Worm (Caenorhabditis elegans): Measurements from ENCODE around the gene unc-130.
A peak's percentile ranks its signal among the peaks of the same experiment; 100 is the strongest.

unc-130 gene

DNA sequence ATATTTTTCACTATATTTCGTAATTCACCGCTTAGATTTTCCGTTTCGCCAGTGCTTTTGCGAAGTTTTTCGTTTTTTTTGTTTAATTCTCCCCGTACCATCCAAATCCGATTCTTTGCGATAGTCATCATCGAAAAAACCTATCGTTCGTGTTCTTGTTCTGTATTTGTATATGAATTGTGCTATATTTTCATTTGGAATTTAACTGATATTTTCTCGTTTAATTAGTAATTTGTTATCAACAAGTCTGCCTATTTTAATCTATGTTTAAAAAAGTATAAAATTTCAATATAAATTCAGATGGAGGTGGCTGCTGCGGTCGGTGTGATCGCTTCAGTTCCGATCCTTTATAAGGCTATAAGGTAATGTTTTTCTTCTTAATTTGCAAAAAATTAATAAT is 20.8 kb downstream of the unc-130 start, which contains the start of gene samp-1:
samp-1 (plus strand) TSS at position 301 of the 400 bp plus-strand sequence.
- no peak for TF ChIP-seq tbp1 (GFP tag; optimal IDR thresholded peaks at IDR 0.05)
- TF ChIP-seq snpc-1.3 (tag; optimal IDR thresholded peaks at IDR 0.05; ENCODE audit: insufficient read depth): peak; percentile 9
- peak; percentile 42; the same call in 1 of the 2 replicates for TF ChIP-seq madf-6 (GFP tag; IDR thresholded peaks at IDR 0.05)

DNA sequence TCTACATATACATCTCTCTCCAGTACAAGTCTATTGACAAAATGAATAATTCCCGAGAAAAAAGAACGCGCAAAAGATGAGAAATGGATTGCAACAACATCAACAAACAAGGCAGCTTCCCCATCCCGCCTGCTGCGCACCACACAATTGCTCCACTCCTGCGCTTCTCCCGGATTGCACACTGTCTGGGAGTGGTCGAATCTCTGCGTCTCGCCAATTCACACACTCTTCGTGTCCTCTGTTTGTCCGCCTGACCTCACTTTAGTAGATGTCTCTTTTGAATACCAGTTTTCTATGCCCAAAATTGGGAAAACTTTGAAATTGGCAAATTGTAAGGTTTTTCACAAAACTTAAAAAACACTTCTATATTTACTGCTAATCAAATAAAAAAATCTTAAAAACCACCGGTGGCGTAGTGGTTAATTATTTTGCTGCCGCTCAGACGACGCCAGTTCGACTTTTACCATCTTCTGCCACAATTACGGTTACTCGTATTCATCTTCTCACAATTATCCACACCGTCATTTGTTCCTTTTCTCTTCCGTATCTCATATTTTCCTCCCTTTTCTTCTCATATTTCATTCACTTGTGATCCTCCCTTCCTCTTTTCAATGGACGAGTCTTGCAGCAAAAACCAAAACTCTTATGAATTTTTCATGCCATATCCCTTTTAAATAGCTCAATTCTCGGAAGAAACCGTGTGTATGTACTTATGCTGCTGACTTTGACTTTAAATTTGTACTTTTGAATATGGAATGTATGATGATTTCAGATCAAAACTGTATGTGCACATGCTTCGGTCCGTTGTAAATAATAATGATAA is 24.1 kb downstream of the unc-130 start, which contains the start of gene rsf-1:
rsf-1 (plus strand) TSS at position 773 of the 823 bp plus-strand sequence.
- TF ChIP-seq nfyb-1 (GFP tag; IDR thresholded peaks at IDR 0.05) (peak; percentile 24; the same call in 1 of the 2 replicates), F39B2.1 (GFP tag; IDR thresholded peaks at IDR 0.05) (no peak), attf-6 (GFP tag; IDR thresholded peaks at IDR 0.05) (no peak), C06A6.2 (GFP tag; conservative IDR thresholded peaks at IDR 0.05) (no peak), D2030.7 (GFP tag; IDR thresholded peaks at IDR 0.05) (no peak), lir-1 (GFP tag; conservative IDR thresholded peaks at IDR 0.05) (no peak), Y67H2A.10 (GFP tag; conservative IDR thresholded peaks at IDR 0.05) (no peak), snpc-4 (GFP tag; optimal IDR thresholded peaks at IDR 0.05) (no peak), snpc-4 (tag; optimal IDR thresholded peaks at IDR 0.05) (peak in 2 of 4 experiments; percentile 16 to 21), B0019.2 (GFP tag; conservative IDR thresholded peaks at IDR 0.05) (no peak), hsf-1 (GFP tag; IDR thresholded peaks at IDR 0.05) (no peak), ztf-25 (GFP tag; IDR thresholded peaks at IDR 0.05) (no peak), aptf-3 (GFP tag; IDR thresholded peaks at IDR 0.05) (no peak), C17E4.6 (GFP tag; IDR thresholded peaks at IDR 0.05) (no peak), tbx-9 (tag; optimal IDR thresholded peaks at IDR 0.05; ENCODE audit: borderline replicate concordance) (no peak), ztf-18 (tag; optimal IDR thresholded peaks at IDR 0.05) (no peak), dox-1 (GFP tag; IDR thresholded peaks at IDR 0.05) (peak; percentile 37; the same call in 1 of the 2 replicates), sdz-38 (tag; optimal IDR thresholded peaks at IDR 0.05) (no peak), F33H1.4 (GFP tag; IDR thresholded peaks at IDR 0.05) (no peak), cebp-1 (GFP tag; IDR thresholded peaks at IDR 0.05) (no peak), cebp-1 (tag; optimal IDR thresholded peaks at IDR 0.05) (peak; percentile 25), lin-26 (GFP tag; IDR thresholded peaks at IDR 0.05) (peak; percentile 81), mcd-1 (GFP tag; IDR thresholded peaks at IDR 0.05) (peak; percentile 47; the same call in 1 of the 2 replicates), B0261.1 (tag; optimal IDR thresholded peaks at IDR 0.05) (peak; percentile 51), let-607 (tag; optimal IDR thresholded peaks at IDR 0.05) (no peak), snpc-1.3 (tag; optimal IDR thresholded peaks at IDR 0.05; ENCODE audit: insufficient read depth) (no peak), F55B11.4 (tag; optimal IDR thresholded peaks at IDR 0.05; ENCODE audit: borderline replicate concordance, insufficient read depth) (no peak), him-1 (tag; optimal IDR thresholded peaks at IDR 0.05) (peak; percentile 69), tbp1 (GFP tag; optimal IDR thresholded peaks at IDR 0.05) (peak; percentile 81), somi-1 (GFP tag; optimal IDR thresholded peaks at IDR 0.05) (no peak), nhr-80 (tag; optimal IDR thresholded peaks at IDR 0.05) (no peak), nfya-1 (tag; optimal IDR thresholded peaks at IDR 0.05; ENCODE audit: borderline replicate concordance, insufficient read depth) (no peak), F22D6.2 (tag; optimal IDR thresholded peaks at IDR 0.05) (no peak), nhr-90 (tag; optimal IDR thresholded peaks at IDR 0.05) (peak; percentile 15), rpc-1 (optimal IDR thresholded peaks at IDR 0.05) (peak; percentile 49), rpc-1 (tag; optimal IDR thresholded peaks at IDR 0.05) (peak; percentile 70), unc-62 (GFP tag; optimal IDR thresholded peaks at IDR 0.05) (no peak), ceh-27 (GFP tag; optimal IDR thresholded peaks at IDR 0.05) (no peak), fkh-3 (tag; optimal IDR thresholded peaks at IDR 0.05) (no peak), hlh-26 (GFP tag; conservative IDR thresholded peaks at IDR 0.05) (no peak), K12H6.12 (tag; optimal IDR thresholded peaks at IDR 0.05) (peak; percentile 40), zfh-2 (GFP tag; conservative IDR thresholded peaks at IDR 0.05) (peak; percentile 64), ccch-3 (GFP tag; optimal IDR thresholded peaks at IDR 0.05) (no peak), hmg-1.2 (GFP tag; IDR thresholded peaks at IDR 0.05) (peak; percentile 79)

Measured in whole organism, young adult.